Worm (Caenorhabditis elegans): ENCODE measurements around the gene T11G6.2.

T11G6.2 gene

ce11 chrIV:10858300-10859016, at the start of gene T11G6.2, which contains the start of gene hars-1:
Gene T11G6.2 (minus strand): TSS chrIV:10858496.
Gene hars-1 (plus strand): TSS chrIV:10858957.
- TF ChIP-seq ztf-29 (GFP tag; IDR thresholded peaks at IDR 0.05) (no peak), flt-1 (GFP tag; IDR thresholded peaks at IDR 0.05) (no peak), klf-2 (GFP tag; conservative IDR thresholded peaks at IDR 0.05) (no peak), cog-1 (tag; optimal IDR thresholded peaks at IDR 0.05) (no peak), ztf-23 (GFP tag; IDR thresholded peaks at IDR 0.05) (no peak), med-1 (GFP tag; optimal IDR thresholded peaks at IDR 0.05; ENCODE audit: insufficient read depth) (no peak), T22C8.4 (GFP tag; IDR thresholded peaks at IDR 0.05) (no peak), ref-1 (GFP tag; conservative IDR thresholded peaks at IDR 0.05) (no peak), tab-1 (GFP tag; IDR thresholded peaks at IDR 0.05) (no peak)

- TF ChIP-seq cog-1 (tag; optimal IDR thresholded peaks at IDR 0.05) (no peak), klf-2 (GFP tag; conservative IDR thresholded peaks at IDR 0.05) (no peak), ref-1 (GFP tag; conservative IDR thresholded peaks at IDR 0.05) (no peak), flt-1 (GFP tag; IDR thresholded peaks at IDR 0.05) (no peak)
These were observed 46.0 kb upstream of the T11G6.2 start, which contains the start of gene ZK596.3 for ce11 chrIV:10904282-10904681. Gene ZK596.3 (minus strand): TSS chrIV:10904382.

- TF ChIP-seq ztf-23 (GFP tag; IDR thresholded peaks at IDR 0.05) (no peak), ref-1 (GFP tag; conservative IDR thresholded peaks at IDR 0.05) (no peak), tab-1 (GFP tag; IDR thresholded peaks at IDR 0.05) (no peak), klf-2 (GFP tag; conservative IDR thresholded peaks at IDR 0.05) (no peak), med-1 (GFP tag; optimal IDR thresholded peaks at IDR 0.05; ENCODE audit: insufficient read depth) (no peak), flt-1 (GFP tag; IDR thresholded peaks at IDR 0.05) (no peak), ztf-29 (GFP tag; IDR thresholded peaks at IDR 0.05) (no peak), cog-1 (tag; optimal IDR thresholded peaks at IDR 0.05) (no peak), T22C8.4 (GFP tag; IDR thresholded peaks at IDR 0.05) (no peak)
These were observed 44.2 kb upstream of the T11G6.2 start for ce11 chrIV:10902476-10902875.

ce11 chrIV:10900083-10900482, 41.8 kb upstream of the T11G6.2 start, which contains the start of gene srlf-30:
Gene srlf-30 (plus strand): TSS chrIV:10900383.
- TF ChIP-seq med-1 (GFP tag; optimal IDR thresholded peaks at IDR 0.05; ENCODE audit: insufficient read depth) (no peak), ref-1 (GFP tag; conservative IDR thresholded peaks at IDR 0.05) (no peak), tab-1 (GFP tag; IDR thresholded peaks at IDR 0.05) (no peak), ztf-23 (GFP tag; IDR thresholded peaks at IDR 0.05) (no peak), flt-1 (GFP tag; IDR thresholded peaks at IDR 0.05) (no peak), cog-1 (tag; optimal IDR thresholded peaks at IDR 0.05) (no peak), T22C8.4 (GFP tag; IDR thresholded peaks at IDR 0.05) (no peak), ztf-29 (GFP tag; IDR thresholded peaks at IDR 0.05) (no peak), klf-2 (GFP tag; conservative IDR thresholded peaks at IDR 0.05) (no peak)

ce11 chrIV:10899091-10899490, 40.8 kb upstream of the T11G6.2 start, which contains the start of the genes F13E9.9 and F13E9.19:
Gene F13E9.9 (minus strand): TSS chrIV:10899191.
Gene F13E9.19 (plus strand): TSS chrIV:10899406.
- no peak for TF ChIP-seq tab-1 (GFP tag; IDR thresholded peaks at IDR 0.05)
- no peak for TF ChIP-seq ref-1 (GFP tag; conservative IDR thresholded peaks at IDR 0.05)
- TF ChIP-seq flt-1 (GFP tag; IDR thresholded peaks at IDR 0.05) = no peak
- no peak for TF ChIP-seq med-1 (GFP tag; optimal IDR thresholded peaks at IDR 0.05; ENCODE audit: insufficient read depth)
- no peak for TF ChIP-seq T22C8.4 (GFP tag; IDR thresholded peaks at IDR 0.05)
- TF ChIP-seq cog-1 (tag; optimal IDR thresholded peaks at IDR 0.05) = no peak
- no peak for TF ChIP-seq ztf-29 (GFP tag; IDR thresholded peaks at IDR 0.05)
- no peak for TF ChIP-seq klf-2 (GFP tag; conservative IDR thresholded peaks at IDR 0.05)
- TF ChIP-seq ztf-23 (GFP tag; IDR thresholded peaks at IDR 0.05) = no peak

- no peak for TF ChIP-seq T22C8.4 (GFP tag; IDR thresholded peaks at IDR 0.05)
- no peak for TF ChIP-seq med-1 (GFP tag; optimal IDR thresholded peaks at IDR 0.05; ENCODE audit: insufficient read depth)
- TF ChIP-seq ztf-23 (GFP tag; IDR thresholded peaks at IDR 0.05) = no peak
- no peak for TF ChIP-seq ref-1 (GFP tag; conservative IDR thresholded peaks at IDR 0.05)
- no peak for TF ChIP-seq flt-1 (GFP tag; IDR thresholded peaks at IDR 0.05)
- TF ChIP-seq cog-1 (tag; optimal IDR thresholded peaks at IDR 0.05) = no peak
- TF ChIP-seq tab-1 (GFP tag; IDR thresholded peaks at IDR 0.05) = no peak
- TF ChIP-seq ztf-29 (GFP tag; IDR thresholded peaks at IDR 0.05) = no peak
- no peak for TF ChIP-seq klf-2 (GFP tag; conservative IDR thresholded peaks at IDR 0.05)
These were observed 39.9 kb upstream of the T11G6.2 start for ce11 chrIV:10898160-10898559.

- TF ChIP-seq cog-1 (tag; optimal IDR thresholded peaks at IDR 0.05) = no peak
- TF ChIP-seq klf-2 (GFP tag; conservative IDR thresholded peaks at IDR 0.05) = no peak
- no peak for TF ChIP-seq ztf-29 (GFP tag; IDR thresholded peaks at IDR 0.05)
- TF ChIP-seq T22C8.4 (GFP tag; IDR thresholded peaks at IDR 0.05) = no peak
- no peak for TF ChIP-seq ref-1 (GFP tag; conservative IDR thresholded peaks at IDR 0.05)
- TF ChIP-seq flt-1 (GFP tag; IDR thresholded peaks at IDR 0.05) = no peak
- no peak for TF ChIP-seq med-1 (GFP tag; optimal IDR thresholded peaks at IDR 0.05; ENCODE audit: insufficient read depth)
- no peak for TF ChIP-seq ztf-23 (GFP tag; IDR thresholded peaks at IDR 0.05)
- no peak for TF ChIP-seq tab-1 (GFP tag; IDR thresholded peaks at IDR 0.05)
These were observed 38.2 kb upstream of the T11G6.2 start, which contains the start of gene srlf-13 for ce11 chrIV:10896512-10896911. Gene srlf-13 (minus strand): TSS chrIV:10896612.

- TF ChIP-seq flt-1 (GFP tag; IDR thresholded peaks at IDR 0.05) = no peak
- TF ChIP-seq ztf-23 (GFP tag; IDR thresholded peaks at IDR 0.05) = no peak
- no peak for TF ChIP-seq klf-2 (GFP tag; conservative IDR thresholded peaks at IDR 0.05)
- no peak for TF ChIP-seq ref-1 (GFP tag; conservative IDR thresholded peaks at IDR 0.05)
- no peak for TF ChIP-seq med-1 (GFP tag; optimal IDR thresholded peaks at IDR 0.05; ENCODE audit: insufficient read depth)
- TF ChIP-seq tab-1 (GFP tag; IDR thresholded peaks at IDR 0.05) = no peak
- TF ChIP-seq cog-1 (tag; optimal IDR thresholded peaks at IDR 0.05) = no peak
- TF ChIP-seq ztf-29 (GFP tag; IDR thresholded peaks at IDR 0.05) = no peak
- no peak for TF ChIP-seq T22C8.4 (GFP tag; IDR thresholded peaks at IDR 0.05)
These were observed 36.0 kb upstream of the T11G6.2 start, which contains the start of gene srlf-14 for ce11 chrIV:10894255-10894654. Gene srlf-14 (minus strand): TSS chrIV:10894355.

ce11 chrIV:10891993-10892392, 33.7 kb upstream of the T11G6.2 start, which contains the start of gene srlf-12:
Gene srlf-12 (minus strand): TSS chrIV:10892093.
- TF ChIP-seq tab-1 (GFP tag; IDR thresholded peaks at IDR 0.05) (no peak), med-1 (GFP tag; optimal IDR thresholded peaks at IDR 0.05; ENCODE audit: insufficient read depth) (no peak), klf-2 (GFP tag; conservative IDR thresholded peaks at IDR 0.05) (no peak), ref-1 (GFP tag; conservative IDR thresholded peaks at IDR 0.05) (no peak), ztf-29 (GFP tag; IDR thresholded peaks at IDR 0.05) (no peak), cog-1 (tag; optimal IDR thresholded peaks at IDR 0.05) (no peak), ztf-23 (GFP tag; IDR thresholded peaks at IDR 0.05) (no peak), flt-1 (GFP tag; IDR thresholded peaks at IDR 0.05) (no peak), T22C8.4 (GFP tag; IDR thresholded peaks at IDR 0.05) (no peak)

Data from whole organism, midembryonic.